Fruit fly (Drosophila melanogaster): ENCODE data around the gene CG15459.

CG15459 gene

dm6 chrX:20426818-20427217 lies 13.4 kb upstream of the CG15459 start, which contains the start of gene CG15456 (continued):
- TF ChIP-seq Optix (GFP tag; IDR thresholded peaks at IDR 0.05): no peak
- no peak for TF ChIP-seq CG9876 (GFP tag; optimal IDR thresholded peaks at IDR 0.05)
- TF ChIP-seq CG14014 (GFP tag; IDR thresholded peaks at IDR 0.05): no peak
- TF ChIP-seq knrl (GFP tag; IDR thresholded peaks at IDR 0.05; ENCODE audit: partially characterized antibody): no peak
- no peak for TF ChIP-seq CG11723 (GFP tag; optimal IDR thresholded peaks at IDR 0.05)
- no peak for TF ChIP-seq dysf (GFP tag; IDR thresholded peaks at IDR 0.05)
- TF ChIP-seq lbe (GFP tag; optimal IDR thresholded peaks at IDR 0.05): no peak
- TF ChIP-seq Oaz (GFP tag; IDR thresholded peaks at IDR 0.05): no peak
- no peak for TF ChIP-seq Trl (optimal IDR thresholded peaks at IDR 0.05)
- TF ChIP-seq Trl (GFP tag; optimal IDR thresholded peaks at IDR 0.05): no peak
- TF ChIP-seq Dek (tag; optimal IDR thresholded peaks at IDR 0.05): no peak
- no peak for TF ChIP-seq stc (GFP tag; IDR thresholded peaks at IDR 0.05)
- no peak for TF ChIP-seq lmd (GFP tag; IDR thresholded peaks at IDR 0.05)
- TF ChIP-seq so (GFP tag; IDR thresholded peaks at IDR 0.05): no peak
- peak; percentile 59; the same call in 2 of the 3 replicates for TF ChIP-seq vnd (GFP tag; IDR thresholded peaks at IDR 0.05; ENCODE audit: partially characterized antibody)
- TF ChIP-seq Sry-δ (GFP tag; optimal IDR thresholded peaks at IDR 0.05): peak; percentile 14
- no peak for TF ChIP-seq CG9437 (GFP tag; optimal IDR thresholded peaks at IDR 0.05)

DNA sequence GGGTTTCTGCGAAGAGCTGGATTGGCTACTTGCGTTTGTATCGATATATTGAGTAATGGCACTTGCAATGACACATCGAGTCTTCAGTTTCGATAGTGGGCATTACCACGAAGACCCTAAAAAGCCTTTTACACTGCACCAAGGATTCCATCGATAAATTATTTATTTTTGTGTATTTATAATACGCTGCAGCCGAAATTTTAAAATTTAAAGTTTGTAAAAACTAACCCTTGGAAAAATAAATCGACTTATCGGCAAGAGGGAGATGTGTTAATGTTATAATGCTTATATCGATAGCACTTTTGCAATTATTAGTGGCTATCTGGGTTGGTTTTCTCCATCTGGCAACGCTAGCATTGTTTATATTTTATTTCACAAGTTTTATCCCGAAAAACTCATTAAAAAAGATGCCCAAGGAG lies 10.4 kb upstream of the CG15459 start, which contains the start of the genes Pp4-19C and cactin:
Gene Pp4-19C (minus strand): TSS at position 256 of the 419 bp plus-strand sequence.
Gene cactin (plus strand): TSS at position 323 of the 419 bp plus-strand sequence.
- TF ChIP-seq lov (optimal IDR thresholded peaks at IDR 0.05) (no peak), lov (GFP tag; IDR thresholded peaks at IDR 0.05) (no peak), CG14710 (tag; optimal IDR thresholded peaks at IDR 0.05) (peak; percentile 60), schlank (tag; optimal IDR thresholded peaks at IDR 0.05) (no peak), gcm (GFP tag; optimal IDR thresholded peaks at IDR 0.05) (no peak), H2.0 (GFP tag; IDR thresholded peaks at IDR 0.05) (no peak), CG9876 (GFP tag; optimal IDR thresholded peaks at IDR 0.05) (no peak), CG43689 (GFP tag; IDR thresholded peaks at IDR 0.05) (no peak), CG8359 (GFP tag; optimal IDR thresholded peaks at IDR 0.05; ENCODE audit: borderline replicate concordance) (no peak), Rx (GFP tag; IDR thresholded peaks at IDR 0.05) (no peak), NFAT (GFP tag; IDR thresholded peaks at IDR 0.05) (no peak), CG17568 (GFP tag; optimal IDR thresholded peaks at IDR 0.05) (no peak), corto (GFP tag; optimal IDR thresholded peaks at IDR 0.05) (no peak), CG11695 (GFP tag; IDR thresholded peaks at IDR 0.05) (no peak), HmgZ (tag; optimal IDR thresholded peaks at IDR 0.05) (no peak), dan (GFP tag; IDR thresholded peaks at IDR 0.05) (no peak), caup (GFP tag; optimal IDR thresholded peaks at IDR 0.05; ENCODE audit: severe bottlenecking) (no peak), CG6765 (GFP tag; optimal IDR thresholded peaks at IDR 0.05) (no peak), CG13296 (GFP tag; optimal IDR thresholded peaks at IDR 0.05) (no peak), jing (GFP tag; optimal IDR thresholded peaks at IDR 0.05) (no peak), nerfin-1 (tag; optimal IDR thresholded peaks at IDR 0.05) (no peak), da (GFP tag; optimal IDR thresholded peaks at IDR 0.05) (no peak), row (GFP tag; IDR thresholded peaks at IDR 0.05) (peak; percentile 72), NK7.1 (GFP tag; optimal IDR thresholded peaks at IDR 0.05) (no peak), CG13287 (GFP tag; IDR thresholded peaks at IDR 0.05; ENCODE audit: partially characterized antibody) (peak; percentile 86), mirr (GFP tag; optimal IDR thresholded peaks at IDR 0.05) (no peak), salm (tag; optimal IDR thresholded peaks at IDR 0.05) (no peak), CG11456 (GFP tag; IDR thresholded peaks at IDR 0.05) (no peak), CG1233 (GFP tag; optimal IDR thresholded peaks at IDR 0.05) (no peak), exex (tag; optimal IDR thresholded peaks at IDR 0.05) (no peak), ap (GFP tag; IDR thresholded peaks at IDR 0.05) (no peak), CG7372 (GFP tag; IDR thresholded peaks at IDR 0.05) (no peak), CG15011 (GFP tag; optimal IDR thresholded peaks at IDR 0.05) (no peak), pan (optimal IDR thresholded peaks at IDR 0.05) (no peak), pan (GFP tag; optimal IDR thresholded peaks at IDR 0.05 in 1 of 2, IDR thresholded peaks at IDR 0.05 in 1 of 2) (no peak), CG12744 (GFP tag; optimal IDR thresholded peaks at IDR 0.05) (no peak), otp (GFP tag; IDR thresholded peaks at IDR 0.05) (no peak)
